Worm (Caenorhabditis elegans): Measurements from ENCODE around the gene Y39B6A.29.

DNA sequence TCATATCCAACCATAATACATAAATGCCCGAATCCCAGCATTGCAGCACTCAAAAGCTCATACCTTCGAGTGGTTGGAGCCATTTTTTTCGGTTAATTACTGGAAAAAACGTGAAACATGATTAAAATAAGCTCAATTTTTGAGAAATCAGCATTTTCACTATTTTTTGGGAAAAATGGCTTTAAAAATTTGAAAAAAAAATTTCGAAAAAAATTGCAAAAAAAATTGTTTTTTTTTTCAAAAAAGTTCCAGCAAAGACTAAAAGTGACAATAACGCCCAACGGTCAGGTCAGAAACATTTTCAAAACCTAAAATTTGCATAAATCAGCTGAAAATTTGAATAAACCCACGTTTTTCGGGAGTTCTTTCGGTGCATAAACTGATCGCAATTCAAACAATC, at the start of gene Y39B6A.29:
- TF ChIP-seq nhr-25 (tag; optimal IDR thresholded peaks at IDR 0.05) (no peak), fkh-10 (GFP tag; optimal IDR thresholded peaks at IDR 0.05) (no peak), ama-1 (optimal IDR thresholded peaks at IDR 0.05) (no peak), elt-3 (tag; optimal IDR thresholded peaks at IDR 0.05) (no peak), nhr-77 (tag; optimal IDR thresholded peaks at IDR 0.05) (no peak), nfya-1 (tag; optimal IDR thresholded peaks at IDR 0.05; ENCODE audit: insufficient read depth) (no peak)
